Fruit fly (Drosophila melanogaster) whole organism, prepupa: ENCODE results near the gene Ucp4A.

Experiments used
- Blimp-1 ChIP-seq: fragments of 200-800 bp; sonication (Bioruptor generic); optimal IDR thresholded peaks from 3 replicates; lab custom pipeline; 2017; ENCODE audit warnings: missing biosample characterization, missing genetic modification characterization, mild to moderate bottlenecking, moderate library complexity, missing genetic modification reagents
- CG10631 ChIP-seq: fragments of 200-800 bp; sonication (Bioruptor generic); optimal IDR thresholded peaks from 2 replicates; lab custom pipeline; 2016; ENCODE audit warnings: missing biosample characterization, missing genetic modification characterization
- CG10669 ChIP-seq: fragments of 200-800 bp; sonication (Bioruptor generic); optimal IDR thresholded peaks from 3 replicates; lab custom pipeline; 2018; ENCODE audit warnings: missing biosample characterization, mild to moderate bottlenecking, missing genetic modification characterization, moderate library complexity
- CG11762 ChIP-seq: fragments of 200-800 bp; sonication (Bioruptor generic); optimal IDR thresholded peaks from 3 replicates; lab custom pipeline; 2016; ENCODE audit warnings: missing biosample characterization, missing genetic modification characterization; ENCODE audit not compliant: insufficient read depth
- CG11902 ChIP-seq: fragments of 200-800 bp; sonication (Bioruptor generic); optimal IDR thresholded peaks from 3 replicates; lab custom pipeline; 2016; ENCODE audit warnings: missing biosample characterization, missing genetic modification characterization
- CG1621 ChIP-seq: fragments of 200-800 bp; sonication (Bioruptor generic); optimal IDR thresholded peaks from 3 replicates; lab custom pipeline; 2018; ENCODE audit warnings: missing biosample characterization, mild to moderate bottlenecking, missing genetic modification characterization
- CG3032 ChIP-seq: fragments of 200-800 bp; optimal IDR thresholded peaks from 2 replicates; lab custom pipeline; 2019; ENCODE audit warnings: missing biosample characterization, mild to moderate bottlenecking, missing genetic modification characterization, moderate library complexity
- CG31627 ChIP-seq: fragments of 200-800 bp; sonication (Bioruptor generic); optimal IDR thresholded peaks from 3 replicates; lab custom pipeline; 2016; ENCODE audit warnings: missing biosample characterization, missing genetic modification characterization
- CG32006 ChIP-seq: fragments of 200-800 bp; sonication (Bioruptor generic); optimal IDR thresholded peaks from 3 replicates; lab custom pipeline; 2017; ENCODE audit warnings: missing biosample characterization, mild to moderate bottlenecking, missing genetic modification characterization
- CG34406 ChIP-seq: fragments of 200-800 bp; sonication (Bioruptor generic); optimal IDR thresholded peaks from 3 replicates; lab custom pipeline; 2016; ENCODE audit warnings: missing biosample characterization, missing genetic modification characterization
- CG4318 ChIP-seq: fragments of 200-800 bp; sonication (Bioruptor generic); optimal IDR thresholded peaks from 3 replicates; lab custom pipeline; 2017; ENCODE audit warnings: missing biosample characterization, mild to moderate bottlenecking, missing genetic modification characterization
- CG6276 ChIP-seq: fragments of 200-800 bp; sonication (Bioruptor generic); optimal IDR thresholded peaks from 2 replicates; lab custom pipeline; 2017; ENCODE audit warnings: missing biosample characterization, mild to moderate bottlenecking, missing genetic modification characterization
- CG6808 ChIP-seq: fragments of 200-800 bp; sonication (Bioruptor generic); optimal IDR thresholded peaks from 3 replicates; lab custom pipeline; 2017; ENCODE audit warnings: missing biosample characterization, missing genetic modification characterization, mild to moderate bottlenecking, moderate library complexity, missing genetic modification reagents
- CG6854 ChIP-seq: fragments of 200-800 bp; sonication (Bioruptor generic); optimal IDR thresholded peaks from 2 replicates; lab custom pipeline; 2017; ENCODE audit warnings: missing biosample characterization, mild to moderate bottlenecking, missing genetic modification characterization
- CG7368 ChIP-seq: fragments of 200-800 bp; sonication (Bioruptor generic); optimal IDR thresholded peaks from 3 replicates; lab custom pipeline; 2016; ENCODE audit warnings: missing biosample characterization, missing genetic modification characterization
- CG8119 ChIP-seq: fragments of 200-800 bp; sonication (Bioruptor generic); IDR thresholded peaks from 3 replicates; pipeline ENCODE4 v1.3.6; 2022; ENCODE audit warnings: missing biosample characterization, missing genetic modification characterization
- CG8319 ChIP-seq: fragments of 200-800 bp; sonication (Bioruptor generic); optimal IDR thresholded peaks from 3 replicates; lab custom pipeline; 2016; ENCODE audit warnings: missing biosample characterization, missing genetic modification characterization
- CG9139 ChIP-seq: fragments of 200-800 bp; sonication (Bioruptor generic); optimal IDR thresholded peaks from 3 replicates; lab custom pipeline; 2017; ENCODE audit warnings: missing biosample characterization, mild to moderate bottlenecking, missing genetic modification characterization
- Eip75B ChIP-seq: fragments of 200-800 bp; sonication (Bioruptor generic); optimal IDR thresholded peaks from 3 replicates; lab custom pipeline; 2016; ENCODE audit warnings: missing biosample characterization, missing genetic modification characterization
- Eip78C ChIP-seq: fragments of 200-800 bp; sonication (Bioruptor generic); peaks from one replicate; lab custom pipeline; 2016; ENCODE audit warnings: missing biosample characterization, missing genetic modification characterization
- Eip93F ChIP-seq: fragments of 200-800 bp; sonication (Bioruptor generic); optimal IDR thresholded peaks from 2 replicates; lab custom pipeline; 2016; ENCODE audit warnings: missing biosample characterization, mild to moderate bottlenecking, missing genetic modification characterization
- Ets21C ChIP-seq: fragments of 200-800 bp; sonication (Bioruptor generic); optimal IDR thresholded peaks from 3 replicates; lab custom pipeline; 2016; ENCODE audit warnings: missing biosample characterization, missing genetic modification characterization
- Ets96B ChIP-seq: fragments of 200-800 bp; optimal IDR thresholded peaks from 2 replicates; lab custom pipeline; 2019; ENCODE audit warnings: missing biosample characterization, mild to moderate bottlenecking, missing genetic modification characterization, moderate library complexity
- Gug ChIP-seq: fragments of 200-800 bp; sonication (Bioruptor generic); IDR thresholded peaks from 2 replicates; pipeline ENCODE4 v1.3.6; 2022; ENCODE audit warnings: missing biosample characterization, missing genetic modification characterization
- Hr38 ChIP-seq: sonication (Bioruptor generic); optimal IDR thresholded peaks from 2 replicates; lab custom pipeline; 2016; ENCODE audit warnings: missing biosample characterization, missing genetic modification characterization
- Hr39 ChIP-seq: fragments of 200-800 bp; sonication (Bioruptor generic); optimal IDR thresholded peaks from 2 replicates; lab custom pipeline; 2016; ENCODE audit warnings: missing biosample characterization, missing genetic modification characterization
- Hr4 ChIP-seq: fragments of 200-800 bp; sonication (Bioruptor generic); optimal IDR thresholded peaks from 3 replicates; lab custom pipeline; 2016; ENCODE audit warnings: missing biosample characterization, missing genetic modification characterization
- Lpt ChIP-seq: fragments of 200-800 bp; sonication (Bioruptor generic); optimal IDR thresholded peaks from 3 replicates; lab custom pipeline; 2016; ENCODE audit warnings: missing biosample characterization, missing genetic modification characterization
- Smox ChIP-seq: fragments of 200-800 bp; sonication (Bioruptor generic); optimal IDR thresholded peaks from 3 replicates; lab custom pipeline; 2016; ENCODE audit warnings: missing biosample characterization, missing genetic modification characterization
- Sox14 ChIP-seq: fragments of 200-800 bp; sonication (Bioruptor generic); optimal IDR thresholded peaks from 3 replicates; lab custom pipeline; 2016; ENCODE audit warnings: missing biosample characterization, missing genetic modification characterization
- Sox15 ChIP-seq: fragments of 200-800 bp; sonication (Bioruptor generic); optimal IDR thresholded peaks from 3 replicates; lab custom pipeline; 2016; ENCODE audit warnings: missing biosample characterization, missing genetic modification characterization
- achi ChIP-seq: fragments of 200-800 bp; sonication (Bioruptor generic); optimal IDR thresholded peaks from 3 replicates; lab custom pipeline; 2016; ENCODE audit warnings: missing biosample characterization, missing genetic modification characterization
- acj6 ChIP-seq: fragments of 200-800 bp; sonication (Bioruptor generic); optimal IDR thresholded peaks from 3 replicates; lab custom pipeline; 2016; ENCODE audit warnings: missing biosample characterization, missing genetic modification characterization
- dac ChIP-seq: fragments of 200-800 bp; sonication (Bioruptor generic); optimal IDR thresholded peaks from 2 replicates; lab custom pipeline; 2017; ENCODE audit warnings: missing biosample characterization, mild to moderate bottlenecking, missing genetic modification characterization
- dsx ChIP-seq: fragments of 200-800 bp; optimal IDR thresholded peaks from 3 replicates; lab custom pipeline; 2019; ENCODE audit warnings: missing biosample characterization, mild to moderate bottlenecking, missing genetic modification characterization, moderate library complexity; ENCODE audit not compliant: poor library complexity, severe bottlenecking
- eg ChIP-seq: fragments of 200-800 bp; sonication (Bioruptor generic); IDR thresholded peaks from 3 replicates; pipeline ENCODE4 v1.3.6; 2022; ENCODE audit warnings: missing biosample characterization, missing genetic modification characterization
- fd59A ChIP-seq: fragments of 200-800 bp; sonication (Bioruptor generic); optimal IDR thresholded peaks from 2 replicates; lab custom pipeline; 2017; ENCODE audit warnings: missing biosample characterization, mild to moderate bottlenecking, missing genetic modification characterization, missing genetic modification reagents
- fd85E ChIP-seq: fragments of 200-800 bp; sonication (Bioruptor generic); optimal IDR thresholded peaks from 3 replicates; lab custom pipeline; 2016; ENCODE audit warnings: missing biosample characterization, missing genetic modification characterization
- fkh ChIP-seq: fragments of 200-800 bp; sonication (Bioruptor generic); optimal IDR thresholded peaks from 3 replicates; lab custom pipeline; 2017; ENCODE audit warnings: missing biosample characterization, mild to moderate bottlenecking, missing genetic modification characterization, moderate library complexity
- lz ChIP-seq: fragments of 200-800 bp; sonication (Bioruptor generic); optimal IDR thresholded peaks from 3 replicates; lab custom pipeline; 2016; ENCODE audit warnings: missing biosample characterization, missing genetic modification characterization
- pdm3 ChIP-seq: fragments of 200-800 bp; sonication (Bioruptor generic); optimal IDR thresholded peaks from 3 replicates; lab custom pipeline; 2016; ENCODE audit warnings: missing biosample characterization, missing genetic modification characterization
- salr ChIP-seq, 2 experiments: fragments of 200-800 bp; sonication (Bioruptor generic); optimal IDR thresholded peaks; 3 replicates each; lab custom pipeline; 2016 to 2018; ENCODE audit warnings: missing biosample characterization in 2 of 2, missing genetic modification characterization in 2 of 2, mild to moderate bottlenecking in 1 of 2
- spab ChIP-seq: fragments of 200-800 bp; sonication (Bioruptor generic); optimal IDR thresholded peaks from 2 replicates; lab custom pipeline; 2017; ENCODE audit warnings: missing biosample characterization, mild to moderate bottlenecking, missing genetic modification characterization, missing genetic modification reagents
- ss ChIP-seq, 2 experiments: fragments of 200-800 bp; sonication (Bioruptor generic); optimal IDR thresholded peaks; 2 replicates in 1 of 2; 3 replicates in 1 of 2; lab custom pipeline; 2017 to 2018; ENCODE audit warnings: mild to moderate bottlenecking in 2 of 2, missing biosample characterization in 2 of 2, missing genetic modification characterization in 2 of 2, moderate library complexity in 1 of 2
- topi ChIP-seq: fragments of 200-800 bp; sonication (Bioruptor generic); optimal IDR thresholded peaks from 3 replicates; lab custom pipeline; 2016; ENCODE audit warnings: missing biosample characterization, missing genetic modification characterization

The Ucp4A gene

dm6 chrX:17802353-17803121, 42.2 kb upstream of the Ucp4A start (continued):
- TF ChIP-seq Sox15 (GFP tag; lab: Kevin White, UChicago) = peak; percentile 64
- peak; percentile 64 for TF ChIP-seq CG11902
- peak; percentile 60 for TF ChIP-seq spab (GFP tag; lab: Kevin White, UChicago)
- TF ChIP-seq CG11762 (GFP tag; lab: Kevin White, UChicago) = peak; percentile 61
- TF ChIP-seq CG32006 (GFP tag; lab: Kevin White, UChicago) = peak; percentile 84
- peak; percentile 84 for TF ChIP-seq Hr39
- peak; percentile 80 for TF ChIP-seq CG8119 (GFP tag; lab: Robert Waterston, UW)
- TF ChIP-seq CG6276 = peak; percentile 68
- TF ChIP-seq lz = peak; percentile 85
- peak; percentile 37; the same call in 1 of the 3 replicates for TF ChIP-seq eg (GFP tag; lab: Robert Waterston, UW)
- no peak for TF ChIP-seq Hr38 (GFP tag; lab: Kevin White, UChicago)
- TF ChIP-seq Hr4 (GFP tag; lab: Kevin White, UChicago) = peak; percentile 71
- peak; percentile 49 for TF ChIP-seq Lpt
- peak; percentile 36 for TF ChIP-seq Eip93F (GFP tag; lab: Kevin White, UChicago)
- TF ChIP-seq topi (GFP tag; lab: Kevin White, UChicago) = peak; percentile 86
- peak; percentile 68 for TF ChIP-seq Ets21C (GFP tag; lab: Kevin White, UChicago)
- peak; percentile 70 for TF ChIP-seq CG4318 (GFP tag; lab: Kevin White, UChicago)
- peak; percentile 95 for TF ChIP-seq Eip78C
- peak; percentile 69 for TF ChIP-seq CG7368
- TF ChIP-seq CG34406 (GFP tag; lab: Kevin White, UChicago) = peak; percentile 76
- TF ChIP-seq Ets96B (tag; lab: Kevin White, UChicago) = peak; percentile 57
- TF ChIP-seq CG3032 (tag; lab: Kevin White, UChicago) = peak; percentile 47
- peak; percentile 58 for TF ChIP-seq CG1621 (tag; lab: Kevin White, UChicago)

DNA sequence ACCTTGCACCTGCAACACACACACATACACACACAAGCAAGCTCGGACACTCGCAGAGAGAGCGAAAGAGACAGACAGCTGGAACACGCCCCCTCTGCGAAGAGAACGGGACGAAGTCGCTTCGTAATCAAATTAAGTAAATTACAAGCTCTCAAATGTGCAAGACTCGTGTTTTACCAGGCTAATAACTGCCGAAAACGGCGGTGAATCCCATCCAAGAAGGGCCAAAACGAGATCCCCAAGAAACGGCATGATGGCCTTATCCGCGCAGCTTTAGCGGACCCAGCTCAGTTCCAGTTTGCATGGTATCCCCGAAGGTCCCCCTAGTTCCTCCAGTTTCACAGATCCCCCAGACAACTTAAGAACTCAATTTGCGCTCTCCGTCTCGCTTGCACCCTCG, 40.7 kb upstream of the Ucp4A start:
- peak; percentile 42 for TF ChIP-seq Eip78C
- no peak for TF ChIP-seq achi (GFP tag; lab: Kevin White, UChicago)

DNA sequence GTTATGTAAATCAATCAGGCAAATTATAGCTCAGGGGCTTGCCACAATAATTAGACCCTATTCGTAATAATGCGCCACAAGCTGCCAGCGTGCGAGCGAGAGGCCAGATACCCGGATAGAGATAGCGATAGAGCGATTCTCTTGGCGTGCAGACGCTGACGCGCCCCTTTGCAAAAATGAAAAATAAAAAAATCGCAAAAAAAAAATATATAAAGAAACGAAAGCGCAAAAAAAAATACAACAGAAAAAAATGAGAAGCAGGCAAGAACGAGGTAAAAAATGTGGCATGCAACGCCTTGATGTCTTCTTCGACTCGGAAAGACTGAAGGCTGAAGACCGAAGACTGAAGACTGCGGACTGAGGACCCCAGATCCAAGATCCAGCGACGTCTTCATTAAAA, 38.4 kb upstream of the Ucp4A start:
- TF ChIP-seq Blimp-1 (GFP tag; lab: Kevin White, UChicago) = no peak
- no peak for TF ChIP-seq Sox14
- no peak for TF ChIP-seq Hr38 (GFP tag; lab: Kevin White, UChicago)
- TF ChIP-seq CG10631 (GFP tag; lab: Kevin White, UChicago) = peak; percentile 16
- TF ChIP-seq CG8119 (GFP tag; lab: Robert Waterston, UW) = 0 out of 3 replicates have a peak, but pooled peaks have one; percentile 22
- TF ChIP-seq CG11902 = no peak
- TF ChIP-seq Smox (GFP tag; lab: Kevin White, UChicago) = no peak
- TF ChIP-seq fd59A (GFP tag; lab: Kevin White, UChicago) = no peak
- TF ChIP-seq Eip75B (GFP tag; lab: Kevin White, UChicago) = no peak
- TF ChIP-seq dac (GFP tag; lab: Kevin White, UChicago) = no peak
- no peak for TF ChIP-seq CG32006 (GFP tag; lab: Kevin White, UChicago)
- no peak for TF ChIP-seq fkh
- peak; percentile 77 for TF ChIP-seq CG9139 (GFP tag; lab: Kevin White, UChicago)
- TF ChIP-seq Ets21C (GFP tag; lab: Kevin White, UChicago) = no peak
- TF ChIP-seq lz = no peak
- no peak for TF ChIP-seq CG11762 (GFP tag; lab: Kevin White, UChicago)
- no peak for TF ChIP-seq Gug (GFP tag; lab: Robert Waterston, UW)
- TF ChIP-seq eg (GFP tag; lab: Robert Waterston, UW) = 0 out of 3 replicates have a peak, but pooled peaks have one; percentile 28
- TF ChIP-seq Eip78C = peak; percentile 24
- no peak for TF ChIP-seq fd85E (GFP tag; lab: Kevin White, UChicago)
- peak; percentile 15 for TF ChIP-seq CG10669 (GFP tag; lab: Kevin White, UChicago)
- TF ChIP-seq Ets96B (tag; lab: Kevin White, UChicago) = peak; percentile 9
- no peak for TF ChIP-seq acj6 (GFP tag; lab: Kevin White, UChicago)
- no peak for TF ChIP-seq salr (GFP tag; optimal IDR thresholded peaks at IDR 0.05; lab: Kevin White, UChicago)
- no peak for TF ChIP-seq CG6854 (GFP tag; lab: Kevin White, UChicago)
- peak; percentile 39 for TF ChIP-seq spab (GFP tag; lab: Kevin White, UChicago)
- TF ChIP-seq CG3032 (tag; lab: Kevin White, UChicago) = peak; percentile 19
- peak; percentile 71 for TF ChIP-seq CG6808 (GFP tag; lab: Kevin White, UChicago)
- TF ChIP-seq pdm3 = no peak
- TF ChIP-seq dsx (GFP tag; lab: Kevin White, UChicago) = no peak
- TF ChIP-seq CG8319 (GFP tag; lab: Kevin White, UChicago) = no peak
- TF ChIP-seq CG31627 (GFP tag; lab: Kevin White, UChicago) = no peak
- TF ChIP-seq ss (GFP tag; optimal IDR thresholded peaks at IDR 0.05; lab: Kevin White, UChicago) = peak; percentile 81 to 93
